Worm (Caenorhabditis elegans) whole organism, young adult: ENCODE measurements around the gene suf-1.

Source experiments
- B0019.2 ChIP-seq: fragments of 200-800 bp; sonication (Bioruptor generic); conservative IDR thresholded peaks from 2 replicates; pipeline ENCODE4 v1.3.6; 2022; ENCODE audit warnings: missing genetic modification reagents, missing genetic modification characterization, missing compliant biosample characterization
- D2030.7 ChIP-seq: fragments of 200-800 bp; sonication (Bioruptor generic); IDR thresholded peaks from 2 replicates; pipeline ENCODE4 v1.3.6; 2022; ENCODE audit warnings: missing genetic modification reagents, missing genetic modification characterization, missing compliant biosample characterization
- F10E7.11 ChIP-seq: sonication (generic microtip); optimal IDR thresholded peaks from 2 replicates; lab custom pipeline; 2017; ENCODE audit warnings: mild to moderate bottlenecking, missing genetic modification characterization, moderate library complexity, missing compliant biosample characterization
- F23B12.7 ChIP-seq: sonication (generic microtip); optimal IDR thresholded peaks from 2 replicates; lab custom pipeline; 2017; ENCODE audit warnings: missing genetic modification characterization, mild to moderate bottlenecking, missing compliant biosample characterization, antibody characterized with exemption, moderate library complexity; ENCODE audit not compliant: insufficient read depth
- F39B2.1 ChIP-seq: fragments of 200-800 bp; sonication (Bioruptor generic); IDR thresholded peaks from 2 replicates; pipeline ENCODE4 v1.3.6; 2022; ENCODE audit warnings: missing genetic modification reagents, missing genetic modification characterization, missing compliant biosample characterization
- F57A8.1 ChIP-seq: fragments of 200-800 bp; sonication (Bioruptor generic); optimal IDR thresholded peaks from 2 replicates; lab custom pipeline; 2018; ENCODE audit warnings: mild to moderate bottlenecking, missing genetic modification characterization, moderate library complexity, missing compliant biosample characterization
- T07F8.4 ChIP-seq: sonication (generic microtip); optimal IDR thresholded peaks from 2 replicates; lab custom pipeline; 2016; ENCODE audit warnings: mild to moderate bottlenecking, missing genetic modification characterization, moderate library complexity, missing compliant biosample characterization
- T26A5.8 ChIP-seq: sonication (generic microtip); optimal IDR thresholded peaks from 2 replicates; lab custom pipeline; 2016; ENCODE audit warnings: missing genetic modification characterization, missing compliant biosample characterization
- Y53F4B.3 ChIP-seq: fragments of 200-800 bp; sonication (Bioruptor generic); IDR thresholded peaks from 2 replicates; pipeline ENCODE4 v1.3.6; 2022; ENCODE audit warnings: missing genetic modification reagents, missing genetic modification characterization, missing compliant biosample characterization
- Y53G8AR.9 ChIP-seq: fragments of 200-800 bp; sonication (Bioruptor generic); conservative IDR thresholded peaks from 2 replicates; pipeline ENCODE4 v1.3.6; 2022; ENCODE audit warnings: missing genetic modification reagents, missing genetic modification characterization, missing compliant biosample characterization
- Y95B8A.8 ChIP-seq: fragments of 200-800 bp; sonication (Bioruptor generic); IDR thresholded peaks from 2 replicates; pipeline ENCODE4 v1.3.6; 2022; ENCODE audit warnings: missing genetic modification reagents, missing genetic modification characterization, missing compliant biosample characterization
- ZK185.1 ChIP-seq: sonication (generic microtip); optimal IDR thresholded peaks from 2 replicates; lab custom pipeline; 2016; ENCODE audit warnings: mild to moderate bottlenecking, missing genetic modification characterization, missing compliant biosample characterization; ENCODE audit not compliant: poor library complexity, severe bottlenecking
- akir-1 ChIP-seq: fragments of 200-800 bp; sonication (Bioruptor generic); optimal IDR thresholded peaks from 2 replicates; lab custom pipeline; 2018; ENCODE audit warnings: mild to moderate bottlenecking, missing genetic modification characterization, moderate library complexity, missing compliant biosample characterization
- aptf-2 ChIP-seq: fragments of 200-800 bp; sonication (Bioruptor generic); conservative IDR thresholded peaks from 2 replicates; pipeline ENCODE4 v1.3.6; 2022; ENCODE audit warnings: missing genetic modification reagents, missing genetic modification characterization, missing compliant biosample characterization
- athp-1 ChIP-seq: sonication (generic microtip); optimal IDR thresholded peaks from 2 replicates; lab custom pipeline; 2017; ENCODE audit warnings: mild to moderate bottlenecking, missing genetic modification characterization, missing compliant biosample characterization
- bed-1 ChIP-seq: fragments of 200-800 bp; sonication (Bioruptor generic); IDR thresholded peaks from 2 replicates; pipeline ENCODE4 v1.3.6; 2022; ENCODE audit warnings: missing genetic modification reagents, missing genetic modification characterization, missing compliant biosample characterization
- bed-2 ChIP-seq: fragments of 200-800 bp; sonication (Bioruptor generic); IDR thresholded peaks from 2 replicates; pipeline ENCODE4 v1.3.6; 2022; ENCODE audit warnings: missing genetic modification reagents, missing genetic modification characterization, missing compliant biosample characterization
- cebp-1 ChIP-seq, 2 experiments: fragments of 200-800 bp in 1 of 2; sonication (Bioruptor generic) in 1 of 2; sonication (generic microtip) in 1 of 2; IDR thresholded peaks in 1 of 2; optimal IDR thresholded peaks in 1 of 2; 2 replicates each; pipeline versions ENCODE4 v1.3.6 to Lab custom; 2017 to 2022; ENCODE audit warnings: missing compliant biosample characterization in 2 of 2, missing genetic modification characterization in 2 of 2, mild to moderate bottlenecking in 1 of 2, missing genetic modification reagents in 1 of 2, moderate library complexity in 1 of 2
- ceh-91 ChIP-seq: fragments of 200-800 bp; sonication (Bioruptor generic); IDR thresholded peaks from 2 replicates; pipeline ENCODE4 v1.3.6; 2022; ENCODE audit warnings: missing genetic modification reagents, missing genetic modification characterization, missing compliant biosample characterization
- die-1 ChIP-seq: sonication (generic microtip); optimal IDR thresholded peaks from 2 replicates; lab custom pipeline; 2016; ENCODE audit warnings: missing genotype, mild to moderate bottlenecking, missing genetic modification characterization, missing compliant biosample characterization
- efl-1 ChIP-seq: fragments of 150-350 bp; optimal IDR thresholded peaks from 2 replicates; lab custom pipeline; 2014; ENCODE audit warnings: missing biosample characterization, missing genetic modification reagents, missing genetic modification characterization
- egl-18 ChIP-seq: fragments of 200-800 bp; sonication (Bioruptor generic); IDR thresholded peaks from 2 replicates; pipeline ENCODE4 v1.3.6; 2022; ENCODE audit warnings: missing genetic modification reagents, missing genetic modification characterization, missing compliant biosample characterization
- ets-4 ChIP-seq: fragments of 200-800 bp; sonication (Bioruptor generic); optimal IDR thresholded peaks from 2 replicates; lab custom pipeline; 2018; ENCODE audit warnings: mild to moderate bottlenecking, missing genetic modification characterization, missing compliant biosample characterization
- fkh-3 ChIP-seq: sonication (generic microtip); optimal IDR thresholded peaks from 2 replicates; lab custom pipeline; 2016; ENCODE audit warnings: mild to moderate bottlenecking, missing genetic modification characterization, missing compliant biosample characterization
- hlh-12 ChIP-seq: sonication (generic microtip); optimal IDR thresholded peaks from 2 replicates; lab custom pipeline; 2016; ENCODE audit warnings: missing genetic modification characterization, missing compliant biosample characterization
- hlh-26 ChIP-seq: fragments of 200-800 bp; sonication (Bioruptor generic); conservative IDR thresholded peaks from 2 replicates; pipeline ENCODE4 v1.3.6; 2022; ENCODE audit warnings: missing genetic modification reagents, missing genetic modification characterization, missing compliant biosample characterization
- hrde-1 ChIP-seq: sonication (generic microtip); optimal IDR thresholded peaks from 2 replicates; lab custom pipeline; 2016; ENCODE audit warnings: missing genetic modification characterization, mild to moderate bottlenecking, missing compliant biosample characterization, moderate library complexity, missing genotype, missing genetic modification reagents, borderline replicate concordance
- let-526 ChIP-seq: fragments of 200-800 bp; sonication (Bioruptor generic); IDR thresholded peaks from 2 replicates; pipeline ENCODE4 v1.3.6; 2022; ENCODE audit warnings: missing genetic modification reagents, missing genetic modification characterization, missing compliant biosample characterization
- lin-54 ChIP-seq: fragments of 200-800 bp; sonication (Bioruptor generic); optimal IDR thresholded peaks from 2 replicates; lab custom pipeline; 2018; ENCODE audit warnings: mild to moderate bottlenecking, missing genetic modification characterization, missing compliant biosample characterization
- lir-1 ChIP-seq: fragments of 200-800 bp; sonication (Bioruptor generic); conservative IDR thresholded peaks from 2 replicates; pipeline ENCODE4 v1.3.6; 2022; ENCODE audit warnings: missing genetic modification reagents, missing genetic modification characterization, missing compliant biosample characterization
- madf-3 ChIP-seq: fragments of 200-800 bp; sonication (Bioruptor generic); IDR thresholded peaks from 2 replicates; pipeline ENCODE4 v1.3.6; 2022; ENCODE audit warnings: missing genetic modification reagents, missing genetic modification characterization, missing compliant biosample characterization
- madf-6 ChIP-seq: fragments of 200-800 bp; sonication (Bioruptor generic); IDR thresholded peaks from 2 replicates; pipeline ENCODE4 v1.3.6; 2022; ENCODE audit warnings: missing genetic modification reagents, missing genetic modification characterization, missing compliant biosample characterization
- mcd-1 ChIP-seq: fragments of 200-800 bp; sonication (Bioruptor generic); IDR thresholded peaks from 2 replicates; pipeline ENCODE4 v1.3.6; 2022; ENCODE audit warnings: missing genetic modification reagents, missing genetic modification characterization, missing compliant biosample characterization
- mxl-1 ChIP-seq: sonication (generic microtip); optimal IDR thresholded peaks from 2 replicates; lab custom pipeline; 2016; ENCODE audit warnings: missing genetic modification characterization, missing compliant biosample characterization
- nfya-1 ChIP-seq: sonication (generic microtip); optimal IDR thresholded peaks from 2 replicates; lab custom pipeline; 2017; ENCODE audit warnings: antibody characterized with exemption, missing compliant biosample characterization, missing genetic modification characterization, borderline replicate concordance; ENCODE audit not compliant: insufficient read depth
- nhr-80 ChIP-seq: sonication (generic microtip); optimal IDR thresholded peaks from 2 replicates; lab custom pipeline; 2016; ENCODE audit warnings: missing genetic modification characterization, missing compliant biosample characterization
- nhr-90 ChIP-seq: sonication (generic microtip); optimal IDR thresholded peaks from 2 replicates; lab custom pipeline; 2016; ENCODE audit warnings: missing genotype, mild to moderate bottlenecking, missing genetic modification characterization, missing compliant biosample characterization
- pbrm-1 ChIP-seq: fragments of 200-800 bp; sonication (Bioruptor generic); IDR thresholded peaks from 2 replicates; pipeline ENCODE4 v1.3.6; 2022; ENCODE audit warnings: missing genetic modification reagents, missing genetic modification characterization, missing compliant biosample characterization
- pha-4 ChIP-seq: fragments of 150-350 bp; sonication (generic microtip); optimal IDR thresholded peaks from 2 replicates; lab custom pipeline; 2014; ENCODE audit warnings: missing biosample characterization, missing genetic modification reagents, missing genetic modification characterization
- rcor-1 ChIP-seq: fragments of 200-800 bp; sonication (Bioruptor generic); IDR thresholded peaks from 2 replicates; pipeline ENCODE4 v1.3.6; 2022; ENCODE audit warnings: missing genetic modification reagents, missing genetic modification characterization, missing compliant biosample characterization
- snpc-4 ChIP-seq, 5 experiments: fragments of 150-350 bp in 1 of 5; sonication (generic microtip) in 4 of 5; optimal IDR thresholded peaks; 2 replicates each; lab custom pipeline; 2014 to 2018; ENCODE audit warnings: missing genetic modification characterization in 5 of 5, missing biosample characterization in 3 of 5, antibody characterized with exemption in 2 of 5, mild to moderate bottlenecking in 2 of 5, missing compliant biosample characterization in 2 of 5, missing genotype in 2 of 5, moderate library complexity in 2 of 5, missing genetic modification reagents in 1 of 5
- tbx-9 ChIP-seq: sonication (generic microtip); optimal IDR thresholded peaks from 2 replicates; lab custom pipeline; 2016; ENCODE audit warnings: borderline replicate concordance, missing genetic modification characterization, inconsistent platforms, missing compliant biosample characterization
- unc-130 ChIP-seq: sonication (generic microtip); optimal IDR thresholded peaks from 2 replicates; lab custom pipeline; 2016; ENCODE audit warnings: missing genetic modification reagents, missing genetic modification characterization, missing compliant biosample characterization
- unc-62 ChIP-seq: fragments of 150-350 bp; optimal IDR thresholded peaks from 2 replicates; lab custom pipeline; 2014; ENCODE audit warnings: missing biosample characterization, missing genetic modification reagents, missing genetic modification characterization
- xnd-1 ChIP-seq: sonication (generic microtip); optimal IDR thresholded peaks from 2 replicates; lab custom pipeline; 2016; ENCODE audit warnings: missing genotype, missing genetic modification reagents, missing genetic modification characterization, missing compliant biosample characterization
- zim-3 ChIP-seq: sonication (generic microtip); optimal IDR thresholded peaks from 2 replicates; lab custom pipeline; 2017; ENCODE audit warnings: mild to moderate bottlenecking, missing genetic modification characterization, moderate library complexity, missing compliant biosample characterization
- ztf-3 ChIP-seq: fragments of 200-800 bp; sonication (Bioruptor generic); optimal IDR thresholded peaks from 2 replicates; lab custom pipeline; 2018; ENCODE audit warnings: mild to moderate bottlenecking, missing genetic modification characterization, missing compliant biosample characterization

suf-1 gene

DNA sequence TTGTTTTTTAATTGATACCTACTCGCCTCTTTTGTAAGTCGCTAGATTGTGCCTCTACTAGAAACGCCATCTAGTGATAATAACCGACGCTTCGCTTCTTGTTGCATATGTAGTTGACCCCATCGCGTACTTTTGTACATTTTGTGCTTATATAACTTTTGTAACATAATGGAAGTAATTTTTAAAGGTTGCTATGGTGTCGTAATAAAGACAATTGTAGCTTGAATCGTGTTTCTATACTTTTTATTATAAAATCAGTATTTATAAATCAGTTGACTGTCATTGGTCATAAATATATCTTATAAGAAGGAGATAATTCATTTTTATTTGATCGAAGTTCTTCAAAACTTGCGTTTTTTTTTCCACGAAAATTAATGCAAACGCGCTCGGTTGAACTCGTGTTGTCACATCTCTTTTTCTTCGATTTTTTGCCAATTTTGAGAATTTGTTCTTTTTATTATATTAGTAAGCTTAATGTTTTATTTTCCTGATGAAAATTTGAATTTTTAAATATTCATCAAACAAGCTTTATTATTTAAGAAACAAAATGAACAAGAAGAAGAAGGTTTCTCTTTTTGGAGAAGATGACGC lies 26.0 kb upstream of the suf-1 start, which contains the start of gene F54C9.9 (continued):
- peak; percentile 52 for TF ChIP-seq mcd-1
- TF ChIP-seq xnd-1: peak; percentile 33
- no peak for TF ChIP-seq nhr-80
- TF ChIP-seq tbx-9: no peak
- no peak for TF ChIP-seq D2030.7
- peak; percentile 44 for TF ChIP-seq snpc-4 (GFP tag; optimal IDR thresholded peaks at IDR 0.05; lab: Kevin White, UChicago)
- peak in 2 of 4 experiments; percentile 19 to 27 for TF ChIP-seq snpc-4 (tag; optimal IDR thresholded peaks at IDR 0.05; lab: Kevin White, UChicago)
- TF ChIP-seq unc-62 (GFP tag; lab: Kevin White, UChicago): no peak
- no peak for TF ChIP-seq T26A5.8 (tag; lab: Kevin White, UChicago)
- no peak for TF ChIP-seq ztf-3
- peak; percentile 77 for TF ChIP-seq Y95B8A.8 (GFP tag; lab: Robert Waterston, UW)
- no peak for TF ChIP-seq fkh-3 (tag; lab: Kevin White, UChicago)
- TF ChIP-seq B0019.2: no peak
- no peak for TF ChIP-seq nhr-90 (tag; lab: Kevin White, UChicago)
- TF ChIP-seq F10E7.11 (tag; lab: Kevin White, UChicago): no peak
- peak; percentile 33; the same call in 1 of the 2 replicates for TF ChIP-seq rcor-1 (GFP tag; lab: Robert Waterston, UW)
- TF ChIP-seq zim-3 (tag; lab: Kevin White, UChicago): no peak
- no peak for TF ChIP-seq ets-4
- TF ChIP-seq bed-1: no peak
- TF ChIP-seq bed-2 (GFP tag; lab: Robert Waterston, UW): no peak
- TF ChIP-seq lir-1 (GFP tag; lab: Robert Waterston, UW): no peak
- TF ChIP-seq Y53G8AR.9 (GFP tag; lab: Robert Waterston, UW): peak; percentile 71
- TF ChIP-seq akir-1 (GFP tag; lab: Kevin White, UChicago): no peak
- TF ChIP-seq mxl-1 (tag; lab: Kevin White, UChicago): no peak
- TF ChIP-seq F39B2.1 (GFP tag; lab: Robert Waterston, UW): no peak
- no peak for TF ChIP-seq hlh-26 (GFP tag; lab: Robert Waterston, UW)
- TF ChIP-seq egl-18 (GFP tag; lab: Robert Waterston, UW): no peak
- no peak for TF ChIP-seq cebp-1 (GFP tag; IDR thresholded peaks at IDR 0.05; lab: Robert Waterston, UW)
- TF ChIP-seq cebp-1 (tag; optimal IDR thresholded peaks at IDR 0.05; lab: Kevin White, UChicago): peak; percentile 39
- no peak for TF ChIP-seq F57A8.1 (GFP tag; lab: Kevin White, UChicago)
- peak; percentile 49 for TF ChIP-seq unc-130 (GFP tag; lab: Kevin White, UChicago)
- TF ChIP-seq madf-6: peak; percentile 71
- no peak for TF ChIP-seq hlh-12 (tag; lab: Kevin White, UChicago)
- TF ChIP-seq nfya-1 (tag; lab: Kevin White, UChicago): no peak
- TF ChIP-seq madf-3 (GFP tag; lab: Robert Waterston, UW): peak; percentile 74; the same call in 1 of the 2 replicates
- no peak for TF ChIP-seq ZK185.1
- no peak for TF ChIP-seq Y53F4B.3 (GFP tag; lab: Robert Waterston, UW)
- peak; percentile 6 for TF ChIP-seq F23B12.7 (tag; lab: Kevin White, UChicago)
- peak; percentile 19 for TF ChIP-seq efl-1 (GFP tag; lab: Kevin White, UChicago)
- TF ChIP-seq T07F8.4 (tag; lab: Kevin White, UChicago): no peak
- peak; percentile 24 for TF ChIP-seq athp-1
- TF ChIP-seq hrde-1: peak; percentile 46
- no peak for TF ChIP-seq aptf-2 (GFP tag; lab: Robert Waterston, UW)
- TF ChIP-seq lin-54 (GFP tag; lab: Kevin White, UChicago): peak; percentile 19
- TF ChIP-seq let-526 (GFP tag; lab: Robert Waterston, UW): no peak
- no peak for TF ChIP-seq pha-4 (tag; lab: Kevin White, UChicago)
- peak; percentile 49 for TF ChIP-seq die-1
- TF ChIP-seq pbrm-1 (GFP tag; lab: Robert Waterston, UW): 0 out of 2 replicates have a peak, but pooled peaks have one; percentile 31
- no peak for TF ChIP-seq ceh-91 (GFP tag; lab: Robert Waterston, UW)
